Fruit fly (Drosophila melanogaster) whole organism, embryonic: ENCODE data around the gene Drsl5.

ENCODE experiments used
- ATbp ChIP-seq: fragments of 200-800 bp; sonication (Bioruptor generic); optimal IDR thresholded peaks from 2 replicates; lab custom pipeline; 2017; ENCODE audit warnings: missing biosample characterization, mild to moderate bottlenecking, missing genetic modification characterization, missing genetic modification reagents
- Adf1 ChIP-seq: fragments of 200-800 bp; sonication (Bioruptor generic); IDR thresholded peaks from 2 replicates; pipeline ENCODE4 v1.3.6; 2022; ENCODE audit warnings: missing biosample characterization, missing genetic modification characterization
- Antp ChIP-seq: fragments of 200-800 bp; sonication (Bioruptor generic); optimal IDR thresholded peaks from 3 replicates; lab custom pipeline; 2016; ENCODE audit warnings: missing biosample characterization, missing genetic modification characterization
- CG11085 ChIP-seq: fragments of 200-800 bp; sonication (Bioruptor generic); IDR thresholded peaks from 2 replicates; pipeline ENCODE4 v1.3.6; 2022; ENCODE audit warnings: missing biosample characterization, missing genetic modification characterization
- CG11247 ChIP-seq: fragments of 200-800 bp; sonication (Bioruptor generic); IDR thresholded peaks from 2 replicates; pipeline ENCODE4 v1.3.6; 2022; ENCODE audit warnings: missing biosample characterization, missing genetic modification characterization
- CG11695 ChIP-seq: fragments of 200-800 bp; sonication (Bioruptor generic); IDR thresholded peaks from 3 replicates; pipeline ENCODE4 v1.3.6; 2022; ENCODE audit warnings: missing biosample characterization, missing genetic modification characterization
- CG12236 ChIP-seq: fragments of 200-800 bp; sonication (Bioruptor generic); optimal IDR thresholded peaks from 2 replicates; lab custom pipeline; 2016; ENCODE audit warnings: missing biosample characterization, missing genetic modification characterization
- CG12299 ChIP-seq: fragments of 200-800 bp; sonication (Bioruptor generic); optimal IDR thresholded peaks from 2 replicates; lab custom pipeline; 2018; ENCODE audit warnings: missing biosample characterization, mild to moderate bottlenecking, missing genetic modification characterization
- CG13424 ChIP-seq: fragments of 200-800 bp; sonication (Bioruptor generic); optimal IDR thresholded peaks from 2 replicates; lab custom pipeline; 2019; ENCODE audit warnings: missing biosample characterization, mild to moderate bottlenecking, missing genetic modification characterization, moderate library complexity
- CG14014 ChIP-seq: fragments of 200-800 bp; sonication (Bioruptor generic); IDR thresholded peaks from 2 replicates; pipeline ENCODE4 v1.3.6; 2022; ENCODE audit warnings: missing biosample characterization, missing genetic modification characterization
- CG15696 ChIP-seq: fragments of 200-800 bp; sonication (Bioruptor generic); optimal IDR thresholded peaks from 2 replicates; lab custom pipeline; 2019; ENCODE audit warnings: missing biosample characterization, mild to moderate bottlenecking, missing genetic modification characterization, moderate library complexity
- CG17912 ChIP-seq: fragments of 200-800 bp; sonication (Bioruptor generic); optimal IDR thresholded peaks from 2 replicates; lab custom pipeline; 2018; ENCODE audit warnings: missing biosample characterization, mild to moderate bottlenecking, missing genetic modification characterization
- CG2202 ChIP-seq: fragments of 200-800 bp; sonication (Bioruptor generic); optimal IDR thresholded peaks from 2 replicates; lab custom pipeline; 2018; ENCODE audit warnings: missing biosample characterization, mild to moderate bottlenecking, missing genetic modification characterization
- CG2712 ChIP-seq: fragments of 200-800 bp; optimal IDR thresholded peaks from 3 replicates; lab custom pipeline; 2019; ENCODE audit warnings: missing biosample characterization, mild to moderate bottlenecking, missing genetic modification characterization, moderate library complexity
- CG32772 ChIP-seq: fragments of 200-800 bp; sonication (Bioruptor generic); IDR thresholded peaks from 2 replicates; pipeline ENCODE4 v1.3.6; 2022; ENCODE audit warnings: missing biosample characterization, missing genetic modification characterization
- CG3281 ChIP-seq: fragments of 200-800 bp; sonication (Bioruptor generic); optimal IDR thresholded peaks from 3 replicates; lab custom pipeline; 2017; ENCODE audit warnings: missing biosample characterization, mild to moderate bottlenecking, missing genetic modification characterization
- CG4424 ChIP-seq: fragments of 200-800 bp; sonication (Bioruptor generic); optimal IDR thresholded peaks from 3 replicates; lab custom pipeline; 2016; ENCODE audit warnings: missing biosample characterization, missing genetic modification characterization
- CG6175 ChIP-seq: fragments of 200-800 bp; sonication (Bioruptor generic); IDR thresholded peaks from 3 replicates; pipeline ENCODE4 v1.3.6; 2022; ENCODE audit warnings: missing biosample characterization, missing genetic modification characterization
- CG6254 ChIP-seq: fragments of 200-800 bp; sonication (Bioruptor generic); optimal IDR thresholded peaks from 3 replicates; lab custom pipeline; 2017; ENCODE audit warnings: mild to moderate bottlenecking, missing biosample characterization, missing genetic modification reagents, missing genetic modification characterization
- CG6272 ChIP-seq: fragments of 200-800 bp; sonication (Bioruptor generic); IDR thresholded peaks from 2 replicates; pipeline ENCODE4 v1.3.6; 2022; ENCODE audit warnings: missing biosample characterization, missing genetic modification characterization
- CG8290 ChIP-seq, 3 experiments: fragments of 200-800 bp; sonication (Bioruptor generic); optimal IDR thresholded peaks; 2 replicates each; lab custom pipeline; 2016 to 2019; ENCODE audit warnings: missing biosample characterization in 3 of 3, missing genetic modification characterization in 3 of 3, mild to moderate bottlenecking in 2 of 3, moderate library complexity in 1 of 3
- CG9437 ChIP-seq: fragments of 200-800 bp; sonication (Bioruptor generic); optimal IDR thresholded peaks from 2 replicates; lab custom pipeline; 2018; ENCODE audit warnings: missing biosample characterization, mild to moderate bottlenecking, missing genetic modification characterization
- E2f1 ChIP-seq: fragments of 200-800 bp; sonication (Bioruptor generic); IDR thresholded peaks from 2 replicates; pipeline ENCODE4 v1.3.6; 2022; ENCODE audit warnings: missing biosample characterization, missing genetic modification characterization
- H2.0 ChIP-seq: fragments of 200-800 bp; sonication (Bioruptor generic); IDR thresholded peaks from 2 replicates; pipeline ENCODE4 v1.3.6; 2022; ENCODE audit warnings: missing biosample characterization, missing genetic modification characterization
- HLH4C ChIP-seq: fragments of 200-800 bp; sonication (Bioruptor generic); IDR thresholded peaks from 3 replicates; pipeline ENCODE4 v1.3.6; 2022; ENCODE audit warnings: missing biosample characterization, missing genetic modification characterization; ENCODE audit not compliant: partially characterized antibody
- Hr39 ChIP-seq: fragments of >200 bp; optimal IDR thresholded peaks from 2 replicates; lab custom pipeline; 2017
- Kr ChIP-seq: fragments of 200-800 bp; sonication (Bioruptor generic); optimal IDR thresholded peaks from 2 replicates; lab custom pipeline; 2017; ENCODE audit warnings: missing biosample characterization, mild to moderate bottlenecking, missing genetic modification characterization
- MESR4 ChIP-seq: fragments of 200-800 bp; sonication (Bioruptor generic); optimal IDR thresholded peaks from 2 replicates; lab custom pipeline; 2018; ENCODE audit warnings: missing biosample characterization, mild to moderate bottlenecking, missing genetic modification characterization, moderate library complexity
- NFAT ChIP-seq: fragments of 200-800 bp; sonication (Bioruptor generic); IDR thresholded peaks from 2 replicates; pipeline ENCODE4 v1.3.6; 2022; ENCODE audit warnings: missing biosample characterization, missing genetic modification characterization
- Opbp ChIP-seq: fragments of 200-800 bp; sonication (Bioruptor generic); IDR thresholded peaks from 3 replicates; pipeline ENCODE4 v1.3.6; 2022; ENCODE audit warnings: missing biosample characterization, missing genetic modification characterization; ENCODE audit not compliant: partially characterized antibody
- Trl ChIP-seq, 3 experiments: fragments of >200 bp in 2 of 3; fragments of 200-800 bp in 1 of 3; sonication (Bioruptor generic) in 1 of 3; optimal IDR thresholded peaks; 2 replicates in 1 of 3; 3 replicates in 2 of 3; lab custom pipeline; 2016 to 2017; ENCODE audit warnings: missing biosample characterization in 1 of 3, missing genetic modification characterization in 1 of 3
- YL-1 ChIP-seq: fragments of 200-800 bp; sonication (Bioruptor generic); optimal IDR thresholded peaks from 3 replicates; lab custom pipeline; 2017; ENCODE audit warnings: missing biosample characterization, mild to moderate bottlenecking, missing genetic modification characterization
- bsh ChIP-seq, 2 experiments: fragments of 200-800 bp; sonication (Bioruptor generic); optimal IDR thresholded peaks; 2 replicates each; lab custom pipeline; 2017 to 2018; ENCODE audit warnings: mild to moderate bottlenecking in 2 of 2, missing biosample characterization in 2 of 2, missing genetic modification characterization in 2 of 2, moderate library complexity in 1 of 2
- crc ChIP-seq: fragments of 200-800 bp; sonication (Bioruptor generic); optimal IDR thresholded peaks from 2 replicates; lab custom pipeline; 2016; ENCODE audit warnings: missing biosample characterization, missing genetic modification characterization
- danr ChIP-seq: fragments of 200-800 bp; sonication (Bioruptor generic); IDR thresholded peaks from 2 replicates; pipeline ENCODE4 v1.3.6; 2022; ENCODE audit warnings: missing biosample characterization, missing genetic modification characterization
- disco-r ChIP-seq: fragments of 200-800 bp; sonication (Bioruptor generic); optimal IDR thresholded peaks from 2 replicates; lab custom pipeline; 2016; ENCODE audit warnings: missing biosample characterization, missing genetic modification characterization
- dmrt11E ChIP-seq: fragments of 200-800 bp; sonication (Bioruptor generic); optimal IDR thresholded peaks from 3 replicates; lab custom pipeline; 2018; ENCODE audit warnings: missing biosample characterization, mild to moderate bottlenecking, missing genetic modification characterization, moderate library complexity
- ind ChIP-seq: fragments of 200-800 bp; sonication (Bioruptor generic); optimal IDR thresholded peaks from 3 replicates; lab custom pipeline; 2016; ENCODE audit warnings: missing biosample characterization, missing genetic modification characterization
- insv ChIP-seq, 2 experiments: fragments of 200-800 bp; sonication (Bioruptor generic); optimal IDR thresholded peaks; 3 replicates each; lab custom pipeline; 2016 to 2018; ENCODE audit warnings: missing biosample characterization in 2 of 2, missing genetic modification characterization in 2 of 2
- kah ChIP-seq: fragments of 200-800 bp; sonication (Bioruptor generic); optimal IDR thresholded peaks from 2 replicates; lab custom pipeline; 2018; ENCODE audit warnings: missing biosample characterization, mild to moderate bottlenecking, missing genetic modification characterization
- kni ChIP-seq: fragments of 200-800 bp; sonication (Bioruptor generic); optimal IDR thresholded peaks from 3 replicates; lab custom pipeline; 2017; ENCODE audit warnings: mild to moderate bottlenecking, missing biosample characterization, missing genetic modification reagents, missing genetic modification characterization
- lov ChIP-seq, 2 experiments: fragments of 200-800 bp in 1 of 2; fragments of >200 bp in 1 of 2; sonication (Bioruptor generic) in 1 of 2; IDR thresholded peaks in 1 of 2; optimal IDR thresholded peaks in 1 of 2; 2 replicates in 1 of 2; 3 replicates in 1 of 2; pipeline versions ENCODE4 v1.3.6 to Lab custom; 2017 to 2022; ENCODE audit warnings: missing biosample characterization in 1 of 2, missing genetic modification characterization in 1 of 2
- nau ChIP-seq: fragments of 200-800 bp; sonication (Bioruptor generic); optimal IDR thresholded peaks from 3 replicates; lab custom pipeline; 2017; ENCODE audit warnings: missing biosample characterization, mild to moderate bottlenecking, missing genetic modification characterization, missing genetic modification reagents
- oc ChIP-seq: fragments of 200-800 bp; sonication (Bioruptor generic); optimal IDR thresholded peaks from 2 replicates; lab custom pipeline; 2018; ENCODE audit warnings: missing biosample characterization, mild to moderate bottlenecking, missing genetic modification characterization, moderate library complexity
- sd ChIP-seq: fragments of 200-800 bp; sonication (Bioruptor generic); optimal IDR thresholded peaks from 3 replicates; lab custom pipeline; 2018; ENCODE audit warnings: missing biosample characterization, mild to moderate bottlenecking, missing genetic modification characterization, moderate library complexity
- sens-2 ChIP-seq: fragments of 200-800 bp; sonication (Bioruptor generic); IDR thresholded peaks from 2 replicates; pipeline ENCODE4 v1.3.6; 2022; ENCODE audit warnings: missing biosample characterization, missing genetic modification characterization
- sim ChIP-seq: fragments of 200-800 bp; sonication (Bioruptor generic); IDR thresholded peaks from 2 replicates; pipeline ENCODE4 v1.3.6; 2022; ENCODE audit warnings: missing biosample characterization, missing genetic modification characterization
- so ChIP-seq: fragments of 200-800 bp; sonication (Bioruptor generic); IDR thresholded peaks from 3 replicates; pipeline ENCODE4 v1.3.6; 2022; ENCODE audit warnings: missing biosample characterization, missing genetic modification characterization
- vvl ChIP-seq: fragments of 200-800 bp; sonication (Bioruptor generic); IDR thresholded peaks from 2 replicates; pipeline ENCODE4 v1.3.6; 2022; ENCODE audit warnings: missing biosample characterization, missing genetic modification characterization
- yki ChIP-seq: fragments of >200 bp; optimal IDR thresholded peaks from 3 replicates; lab custom pipeline; 2018

The Drsl5 gene

dm6 chr3L:3288414-3288813 is 28.2 kb upstream of the Drsl5 start (continued):
- no peak for TF ChIP-seq CG12299 (tag; lab: Kevin White, UChicago)
- TF ChIP-seq CG4424 (GFP tag; lab: Kevin White, UChicago) = peak; percentile 39
- TF ChIP-seq insv (GFP tag; optimal IDR thresholded peaks at IDR 0.05; lab: Kevin White, UChicago) = no peak
- no peak for TF ChIP-seq CG11695
- TF ChIP-seq CG6254 (GFP tag; lab: Kevin White, UChicago) = no peak
- TF ChIP-seq CG11247 = peak; percentile 68
- peak; percentile 40; the same call in 1 of the 2 replicates for TF ChIP-seq CG32772 (GFP tag; lab: Robert Waterston, UW)
- no peak for TF ChIP-seq danr (GFP tag; lab: Robert Waterston, UW)
- TF ChIP-seq Trl (optimal IDR thresholded peaks at IDR 0.05; lab: Kevin White, UChicago) = no peak
- TF ChIP-seq Trl (GFP tag; optimal IDR thresholded peaks at IDR 0.05; lab: Kevin White, UChicago) = no peak
- 0 out of 2 replicates have a peak, but pooled peaks have one; percentile 44 for TF ChIP-seq CG11085 (GFP tag; lab: Robert Waterston, UW)
- TF ChIP-seq CG2202 = no peak
- TF ChIP-seq bsh (GFP tag; optimal IDR thresholded peaks at IDR 0.05; lab: Kevin White, UChicago) = no peak
- no peak for TF ChIP-seq so (GFP tag; lab: Robert Waterston, UW)
- no peak for TF ChIP-seq kni
- TF ChIP-seq CG12236 = no peak
- TF ChIP-seq disco-r (GFP tag; lab: Kevin White, UChicago) = no peak
- TF ChIP-seq Antp (GFP tag; lab: Kevin White, UChicago) = no peak
- no peak for TF ChIP-seq E2f1 (GFP tag; lab: Robert Waterston, UW)
- TF ChIP-seq crc (GFP tag; lab: Kevin White, UChicago) = no peak
- TF ChIP-seq vvl (GFP tag; lab: Robert Waterston, UW) = peak; percentile 22; the same call in 1 of the 2 replicates
- no peak for TF ChIP-seq kah (GFP tag; lab: Kevin White, UChicago)
- TF ChIP-seq oc (tag; lab: Kevin White, UChicago) = no peak
- TF ChIP-seq CG9437 (GFP tag; lab: Kevin White, UChicago) = no peak
- TF ChIP-seq ATbp (GFP tag; lab: Kevin White, UChicago) = no peak
- peak; percentile 84 for TF ChIP-seq NFAT (GFP tag; lab: Robert Waterston, UW)
- no peak for TF ChIP-seq sd (tag; lab: Kevin White, UChicago)
- no peak for TF ChIP-seq CG6175
- TF ChIP-seq YL-1 (GFP tag; lab: Kevin White, UChicago) = no peak
- TF ChIP-seq CG6272 (GFP tag; lab: Robert Waterston, UW) = no peak
- TF ChIP-seq CG3281 (GFP tag; lab: Kevin White, UChicago) = no peak
- no peak for TF ChIP-seq Kr
- TF ChIP-seq Opbp (GFP tag; lab: Robert Waterston, UW) = peak; percentile 18; the same call in 1 of the 3 replicates
- peak; percentile 29 for TF ChIP-seq ind
- TF ChIP-seq yki (lab: Kevin White, UChicago) = no peak
- TF ChIP-seq HLH4C = no peak
- 0 out of 2 replicates have a peak, but pooled peaks have one; percentile 7 for TF ChIP-seq sens-2 (GFP tag; lab: Robert Waterston, UW)
- peak; percentile 18 for TF ChIP-seq CG15696 (tag; lab: Kevin White, UChicago)
- no peak for TF ChIP-seq CG13424 (tag; lab: Kevin White, UChicago)
- no peak for TF ChIP-seq MESR4 (GFP tag; lab: Kevin White, UChicago)
- TF ChIP-seq sim = no peak
- TF ChIP-seq Hr39 (lab: Kevin White, UChicago) = no peak
- no peak for TF ChIP-seq CG8290 (GFP tag; optimal IDR thresholded peaks at IDR 0.05; lab: Kevin White, UChicago)
- TF ChIP-seq CG8290 (tag; optimal IDR thresholded peaks at IDR 0.05; lab: Kevin White, UChicago) = no peak
- TF ChIP-seq Adf1 = no peak
- peak; percentile 52 for TF ChIP-seq H2.0
- no peak for TF ChIP-seq nau (GFP tag; lab: Kevin White, UChicago)
- TF ChIP-seq lov (optimal IDR thresholded peaks at IDR 0.05; lab: Kevin White, UChicago) = no peak
- peak; percentile 56; the same call in 1 of the 3 replicates for TF ChIP-seq lov (GFP tag; IDR thresholded peaks at IDR 0.05; lab: Robert Waterston, UW)
- TF ChIP-seq CG2712 = peak; percentile 49
- peak; percentile 44; the same call in 1 of the 2 replicates for TF ChIP-seq CG14014 (GFP tag; lab: Robert Waterston, UW)
- TF ChIP-seq dmrt11E (tag; lab: Kevin White, UChicago) = no peak
- TF ChIP-seq CG17912 (GFP tag; lab: Kevin White, UChicago) = no peak
